Worm (Caenorhabditis elegans) whole organism, L1 larva: ENCODE data around the gene comt-4.

Experiments used
- blmp-1 ChIP-seq: fragments of 150-350 bp; optimal IDR thresholded peaks from 2 replicates; lab custom pipeline; 2014; ENCODE audit warnings: missing biosample characterization, missing genetic modification characterization
- egl-13 ChIP-seq: sonication (generic microtip); optimal IDR thresholded peaks from 2 replicates; lab custom pipeline; 2016; ENCODE audit warnings: missing genotype, missing genetic modification reagents, missing genetic modification characterization, missing compliant biosample characterization
- fkh-4 ChIP-seq: sonication (generic microtip); optimal IDR thresholded peaks from 2 replicates; lab custom pipeline; 2016; ENCODE audit warnings: missing compliant biosample characterization, missing genetic modification characterization, borderline replicate concordance
- mdl-1 ChIP-seq, 2 experiments: fragments of 150-350 bp; optimal IDR thresholded peaks; 2 replicates each; lab custom pipeline; 2014 to 2017; ENCODE audit warnings: missing biosample characterization in 2 of 2, missing genetic modification characterization in 2 of 2, inconsistent platforms in 1 of 2
- xbp-1 ChIP-seq: sonication (generic microtip); optimal IDR thresholded peaks from 2 replicates; lab custom pipeline; 2016; ENCODE audit warnings: missing genetic modification characterization, missing compliant biosample characterization

DNA sequence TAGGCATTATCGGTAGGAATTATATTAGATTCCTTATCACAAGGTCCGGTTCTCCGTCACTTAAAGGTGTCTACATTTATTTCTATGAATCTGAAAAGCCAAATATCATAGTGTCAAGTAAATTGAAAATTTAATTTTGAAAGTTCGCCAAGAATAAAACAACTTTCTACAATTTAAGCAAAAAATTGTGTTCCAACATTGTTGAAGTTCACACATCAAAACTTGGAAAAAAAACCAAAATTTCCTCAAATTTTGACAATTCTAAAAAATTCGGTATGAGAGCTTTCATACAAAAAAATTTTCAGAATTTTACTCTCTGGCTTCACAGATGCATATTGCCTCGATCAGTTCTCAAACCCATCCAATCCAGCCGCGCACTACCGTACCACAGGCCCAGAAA lies 38.2 kb downstream of the comt-4 start, which contains the start of gene F59A7.7:
- TF ChIP-seq mdl-1 (tag; optimal IDR thresholded peaks at IDR 0.05; lab: Kevin White, UChicago) (no peak), egl-13 (no peak), fkh-4 (tag; lab: Kevin White, UChicago) (no peak), xbp-1 (tag; lab: Kevin White, UChicago) (no peak), blmp-1 (no peak)
